Worm (Caenorhabditis elegans) whole organism, late embryonic: ENCODE measurements around the gene ucr-1.

Source experiments
- C38D4.7 ChIP-seq: fragments of 200-800 bp; sonication (Bioruptor generic); optimal IDR thresholded peaks from 2 replicates; lab custom pipeline; 2018; ENCODE audit warnings: mild to moderate bottlenecking, missing genetic modification characterization, moderate library complexity, missing compliant biosample characterization
- F13H6.1 ChIP-seq: sonication (generic microtip); optimal IDR thresholded peaks from 2 replicates; lab custom pipeline; 2016; ENCODE audit warnings: missing genetic modification characterization, missing compliant biosample characterization
- K02D7.2 ChIP-seq: sonication (generic microtip); optimal IDR thresholded peaks from 2 replicates; lab custom pipeline; 2017; ENCODE audit warnings: mild to moderate bottlenecking, missing genetic modification characterization, missing compliant biosample characterization
- K09A11.1 ChIP-seq: sonication (generic microtip); optimal IDR thresholded peaks from 2 replicates; lab custom pipeline; 2017; ENCODE audit warnings: antibody characterized with exemption, mild to moderate bottlenecking, missing genetic modification characterization, missing compliant biosample characterization; ENCODE audit not compliant: insufficient read depth
- Y22D7AL.16 ChIP-seq: sonication (generic microtip); optimal IDR thresholded peaks from 2 replicates; lab custom pipeline; 2016; ENCODE audit warnings: missing genetic modification characterization, missing compliant biosample characterization
- ama-1 ChIP-seq: fragments of 150-350 bp; optimal IDR thresholded peaks from 2 replicates; lab custom pipeline; 2014
- ceh-14 ChIP-seq: sonication (generic microtip); optimal IDR thresholded peaks from 2 replicates; lab custom pipeline; 2016; ENCODE audit warnings: missing genotype, missing genetic modification characterization, missing compliant biosample characterization
- ceh-18 ChIP-seq: sonication (generic microtip); optimal IDR thresholded peaks from 2 replicates; lab custom pipeline; 2016; ENCODE audit warnings: missing genetic modification characterization, missing compliant biosample characterization
- ceh-19 ChIP-seq: fragments of 200-800 bp; sonication (Bioruptor generic); optimal IDR thresholded peaks from 2 replicates; lab custom pipeline; 2018; ENCODE audit warnings: mild to moderate bottlenecking, missing genetic modification characterization, missing compliant biosample characterization
- ceh-2 ChIP-seq: sonication (generic microtip); optimal IDR thresholded peaks from 2 replicates; lab custom pipeline; 2016; ENCODE audit warnings: missing genotype, missing genetic modification characterization, missing compliant biosample characterization
- ceh-24 ChIP-seq: sonication (generic microtip); optimal IDR thresholded peaks from 2 replicates; lab custom pipeline; 2016; ENCODE audit warnings: mild to moderate bottlenecking, missing genetic modification characterization, missing compliant biosample characterization
- ceh-31 ChIP-seq: sonication (generic microtip); optimal IDR thresholded peaks from 2 replicates; lab custom pipeline; 2016; ENCODE audit warnings: missing genetic modification characterization, missing compliant biosample characterization
- ceh-48 ChIP-seq: sonication (generic microtip); optimal IDR thresholded peaks from 2 replicates; lab custom pipeline; 2016; ENCODE audit warnings: missing genetic modification characterization, inconsistent platforms, missing compliant biosample characterization
- ceh-6 ChIP-seq: fragments of 200-800 bp; sonication (Bioruptor generic); optimal IDR thresholded peaks from 2 replicates; lab custom pipeline; 2018; ENCODE audit warnings: mild to moderate bottlenecking, missing genetic modification characterization, missing compliant biosample characterization
- dve-1 ChIP-seq: sonication (generic microtip); optimal IDR thresholded peaks from 2 replicates; lab custom pipeline; 2017; ENCODE audit warnings: antibody characterized with exemption, mild to moderate bottlenecking, missing genetic modification characterization, missing compliant biosample characterization
- elt-2 ChIP-seq: sonication (generic microtip); optimal IDR thresholded peaks from 2 replicates; lab custom pipeline; 2016; ENCODE audit warnings: missing genetic modification reagents, missing genetic modification characterization, missing compliant biosample characterization
- elt-4 ChIP-seq: sonication (generic microtip); optimal IDR thresholded peaks from 2 replicates; lab custom pipeline; 2016; ENCODE audit warnings: missing genetic modification characterization, missing compliant biosample characterization
- ets-4 ChIP-seq: sonication (generic microtip); optimal IDR thresholded peaks from 2 replicates; lab custom pipeline; 2016; ENCODE audit warnings: missing genetic modification characterization, missing compliant biosample characterization
- eyg-1 ChIP-seq: sonication (generic microtip); optimal IDR thresholded peaks from 2 replicates; lab custom pipeline; 2016; ENCODE audit warnings: missing genotype, missing genetic modification characterization, missing compliant biosample characterization
- fax-1 ChIP-seq: sonication (generic microtip); optimal IDR thresholded peaks from 2 replicates; lab custom pipeline; 2016; ENCODE audit warnings: missing genotype, missing genetic modification characterization, missing compliant biosample characterization
- fkh-6 ChIP-seq: sonication (generic microtip); optimal IDR thresholded peaks from 2 replicates; lab custom pipeline; 2016; ENCODE audit warnings: missing genetic modification characterization, missing compliant biosample characterization
- gmeb-2 ChIP-seq: sonication (generic microtip); optimal IDR thresholded peaks from 2 replicates; lab custom pipeline; 2016; ENCODE audit warnings: missing genetic modification characterization, inconsistent platforms, missing compliant biosample characterization
- hlh-30 ChIP-seq: sonication (generic microtip); optimal IDR thresholded peaks from 2 replicates; lab custom pipeline; 2017; ENCODE audit warnings: antibody characterized with exemption, missing genetic modification characterization, missing compliant biosample characterization; ENCODE audit not compliant: insufficient read depth
- hlh-6 ChIP-seq: sonication (generic microtip); optimal IDR thresholded peaks from 2 replicates; lab custom pipeline; 2016; ENCODE audit warnings: missing genotype, missing genetic modification characterization, missing compliant biosample characterization
- lim-6 ChIP-seq: sonication (generic microtip); optimal IDR thresholded peaks from 2 replicates; lab custom pipeline; 2016; ENCODE audit warnings: missing genetic modification characterization, missing compliant biosample characterization
- mec-3 ChIP-seq: sonication (generic microtip); optimal IDR thresholded peaks from 2 replicates; lab custom pipeline; 2016; ENCODE audit warnings: borderline replicate concordance, missing genetic modification characterization, missing compliant biosample characterization
- nfya-1 ChIP-seq: sonication (generic microtip); optimal IDR thresholded peaks from 2 replicates; lab custom pipeline; 2017; ENCODE audit warnings: missing genetic modification characterization, mild to moderate bottlenecking, missing compliant biosample characterization, antibody characterized with exemption, moderate library complexity
- nhr-11 ChIP-seq: fragments of 150-350 bp; optimal IDR thresholded peaks from 2 replicates; lab custom pipeline; 2014; ENCODE audit warnings: missing biosample characterization, missing genetic modification characterization
- pat-9 ChIP-seq: fragments of 200-800 bp; sonication (Bioruptor generic); optimal IDR thresholded peaks from 2 replicates; lab custom pipeline; 2018; ENCODE audit warnings: mild to moderate bottlenecking, missing genetic modification characterization, moderate library complexity, missing compliant biosample characterization
- pax-1 ChIP-seq: fragments of 150-350 bp; optimal IDR thresholded peaks from 2 replicates; lab custom pipeline; 2014; ENCODE audit warnings: missing biosample characterization, missing genetic modification characterization
- pha-4 ChIP-seq: fragments of 150-350 bp; optimal IDR thresholded peaks from 2 replicates; lab custom pipeline; 2018; ENCODE audit warnings: missing biosample characterization, missing genetic modification reagents, missing genetic modification characterization
- pqm-1 ChIP-seq: sonication (generic microtip); optimal IDR thresholded peaks from 2 replicates; lab custom pipeline; 2016; ENCODE audit warnings: missing genetic modification characterization, missing compliant biosample characterization
- ref-2 ChIP-seq: sonication (generic microtip); optimal IDR thresholded peaks from 2 replicates; lab custom pipeline; 2016; ENCODE audit warnings: missing genetic modification characterization, missing compliant biosample characterization
- sdc-2 ChIP-seq: sonication (generic microtip); optimal IDR thresholded peaks from 2 replicates; lab custom pipeline; 2016; ENCODE audit warnings: missing genotype, missing genetic modification characterization, missing compliant biosample characterization
- sox-2 ChIP-seq: fragments of 200-800 bp; sonication (Bioruptor generic); IDR thresholded peaks from 2 replicates; pipeline ENCODE4 v1.3.6; 2022; ENCODE audit warnings: missing genetic modification reagents, missing genetic modification characterization, missing compliant biosample characterization
- sox-4 ChIP-seq: sonication (generic microtip); optimal IDR thresholded peaks from 2 replicates; lab custom pipeline; 2017; ENCODE audit warnings: mild to moderate bottlenecking, missing genetic modification characterization, inconsistent platforms, missing compliant biosample characterization
- syd-9 ChIP-seq: sonication (generic microtip); optimal IDR thresholded peaks from 2 replicates; lab custom pipeline; 2016; ENCODE audit warnings: mild to moderate bottlenecking, missing genetic modification characterization, moderate library complexity, missing compliant biosample characterization
- tbx-2 ChIP-seq: sonication (generic microtip); optimal IDR thresholded peaks from 2 replicates; lab custom pipeline; 2016; ENCODE audit warnings: missing genetic modification characterization, missing compliant biosample characterization
- tbx-7 ChIP-seq: sonication (generic microtip); optimal IDR thresholded peaks from 2 replicates; lab custom pipeline; 2016; ENCODE audit warnings: missing genotype, missing genetic modification characterization, missing compliant biosample characterization
- ttx-3 ChIP-seq: sonication (generic microtip); optimal IDR thresholded peaks from 2 replicates; lab custom pipeline; 2016; ENCODE audit warnings: missing genetic modification reagents, missing genetic modification characterization, missing compliant biosample characterization
- unc-55 ChIP-seq: sonication (generic microtip); optimal IDR thresholded peaks from 2 replicates; lab custom pipeline; 2017; ENCODE audit warnings: missing biosample characterization, missing genetic modification reagents, missing genetic modification characterization

ucr-1 gene

DNA sequence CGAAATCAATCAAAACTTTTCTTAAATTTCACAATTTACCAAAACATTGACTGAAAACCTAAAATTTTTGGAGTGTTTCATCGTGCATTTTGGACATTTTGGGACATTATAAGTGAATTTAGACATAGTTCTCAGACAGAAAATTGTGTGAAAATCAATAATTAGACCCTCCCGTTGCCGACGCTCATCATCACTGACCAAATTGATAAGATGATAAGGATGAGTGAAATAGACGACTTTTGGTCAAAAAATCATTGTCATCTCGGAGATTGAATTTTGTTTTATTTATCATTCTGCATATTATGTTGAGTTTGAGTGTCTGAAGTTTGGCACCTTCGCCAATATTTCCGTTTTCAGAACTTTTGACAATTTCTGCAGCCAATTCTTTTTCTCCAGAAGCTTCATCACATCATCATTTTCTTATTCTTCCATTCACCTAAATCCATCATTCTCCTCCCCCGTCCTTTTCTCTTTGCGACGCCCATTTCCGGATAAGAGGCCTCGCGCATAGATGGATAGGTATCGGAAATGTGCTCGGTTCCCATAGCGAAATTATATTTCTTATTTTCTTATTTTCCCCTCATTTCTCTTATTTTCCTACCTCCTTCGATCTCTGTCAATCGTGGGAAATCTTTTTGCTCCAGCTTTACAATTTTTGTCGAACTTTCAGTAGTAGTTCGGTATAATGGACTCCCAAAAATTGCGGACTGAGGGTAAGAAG lies 19.8 kb downstream of the ucr-1 start, which contains the start of gene bas-1:
TSS of gene bas-1 (plus strand) at position 671 of the 721 bp plus-strand sequence.
- TF ChIP-seq F13H6.1 (tag; lab: Kevin White, UChicago) (no peak), ttx-3 (tag; lab: Kevin White, UChicago) (no peak), K02D7.2 (tag; lab: Kevin White, UChicago) (no peak), fkh-6 (tag; lab: Kevin White, UChicago) (no peak), ceh-2 (no peak), tbx-2 (tag; lab: Kevin White, UChicago) (no peak), gmeb-2 (no peak), pax-1 (tag; lab: Kevin White, UChicago) (no peak), ceh-48 (tag; lab: Kevin White, UChicago) (no peak), hlh-6 (tag; lab: Kevin White, UChicago) (no peak), ceh-24 (tag; lab: Kevin White, UChicago) (no peak), ama-1 (lab: Kevin White, UChicago) (no peak), pha-4 (tag; lab: Kevin White, UChicago) (no peak), elt-2 (tag; lab: Kevin White, UChicago) (no peak), lim-6 (tag; lab: Kevin White, UChicago) (no peak), C38D4.7 (no peak), sdc-2 (tag; lab: Kevin White, UChicago) (no peak), mec-3 (tag; lab: Kevin White, UChicago) (no peak), sox-2 (GFP tag; lab: Robert Waterston, UW) (no peak)
- TF ChIP-seq, all 69 proteins: peak for 0

DNA sequence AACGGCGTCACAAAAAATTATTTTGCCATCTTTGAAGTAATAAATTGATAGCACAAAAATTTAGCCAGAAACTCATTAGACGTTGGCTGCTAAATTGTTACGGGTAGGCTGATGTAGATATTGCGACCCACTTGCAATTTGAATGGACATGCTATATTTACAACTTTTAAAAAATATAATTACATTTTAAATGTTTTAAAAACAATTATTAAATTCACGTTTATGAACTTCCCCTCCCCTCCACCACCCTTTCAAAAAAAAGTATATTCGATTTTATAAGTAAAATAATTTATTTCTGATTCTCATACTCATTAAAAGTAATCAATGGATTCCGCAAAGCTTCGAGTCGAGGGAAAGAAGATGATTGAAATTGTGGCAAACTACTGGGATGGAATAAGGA lies 22.7 kb downstream of the ucr-1 start, which contains the start of gene basl-1:
TSS of gene basl-1 (plus strand) at position 301 of the 400 bp plus-strand sequence.
- TF ChIP-seq K09A11.1 (tag; lab: Kevin White, UChicago), result no peak

DNA sequence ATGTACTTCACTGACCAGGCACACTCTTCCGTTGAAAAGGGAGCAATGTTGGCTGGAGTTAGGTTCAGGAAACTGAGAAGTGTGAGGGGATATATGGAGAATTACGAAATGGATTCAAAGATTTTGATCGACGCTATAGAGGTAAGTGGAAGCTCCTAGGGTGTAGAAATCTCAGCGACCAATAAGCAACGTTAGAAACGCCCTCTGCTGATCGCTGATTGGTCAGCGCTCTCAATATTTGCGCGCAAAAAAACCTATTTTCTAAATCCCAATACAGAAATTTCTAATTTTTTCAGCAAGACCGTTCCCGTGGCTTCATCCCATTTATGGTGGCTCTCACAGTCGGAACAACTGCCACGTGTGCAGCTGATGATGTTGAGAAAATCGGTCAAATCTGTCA lies 23.7 kb downstream of the ucr-1 start:
- TF ChIP-seq unc-55 (GFP tag; lab: Kevin White, UChicago), result no peak
- no peak for TF ChIP-seq eyg-1 (tag; lab: Kevin White, UChicago)
- peak; percentile 56 for TF ChIP-seq nfya-1 (tag; lab: Kevin White, UChicago)

DNA sequence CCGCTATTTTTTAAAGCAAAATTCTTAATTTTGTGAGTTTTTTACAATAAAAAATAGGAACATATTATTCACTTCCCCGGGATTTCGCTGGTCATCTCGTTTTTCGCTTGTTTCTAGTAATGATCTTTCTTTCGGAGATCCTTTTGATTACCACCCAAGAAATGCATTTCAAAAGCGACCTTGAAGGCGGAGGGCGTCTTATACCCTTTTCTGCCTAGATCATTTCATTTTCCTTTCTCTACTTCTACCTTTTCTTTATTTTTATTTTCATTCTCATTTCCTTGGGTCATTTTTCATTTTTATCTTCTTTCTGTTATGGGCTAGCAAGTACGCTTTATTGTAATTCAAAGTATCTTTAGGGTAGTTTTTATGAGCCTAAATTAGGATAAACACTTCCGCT lies 28.3 kb downstream of the ucr-1 start:
- TF ChIP-seq pha-4 (tag; lab: Kevin White, UChicago) (no peak), pat-9 (no peak), dve-1 (tag; lab: Kevin White, UChicago) (no peak), sox-2 (GFP tag; lab: Robert Waterston, UW) (no peak), hlh-6 (tag; lab: Kevin White, UChicago) (no peak), elt-4 (tag; lab: Kevin White, UChicago) (no peak), ceh-14 (no peak), tbx-7 (tag; lab: Kevin White, UChicago) (no peak)

DNA sequence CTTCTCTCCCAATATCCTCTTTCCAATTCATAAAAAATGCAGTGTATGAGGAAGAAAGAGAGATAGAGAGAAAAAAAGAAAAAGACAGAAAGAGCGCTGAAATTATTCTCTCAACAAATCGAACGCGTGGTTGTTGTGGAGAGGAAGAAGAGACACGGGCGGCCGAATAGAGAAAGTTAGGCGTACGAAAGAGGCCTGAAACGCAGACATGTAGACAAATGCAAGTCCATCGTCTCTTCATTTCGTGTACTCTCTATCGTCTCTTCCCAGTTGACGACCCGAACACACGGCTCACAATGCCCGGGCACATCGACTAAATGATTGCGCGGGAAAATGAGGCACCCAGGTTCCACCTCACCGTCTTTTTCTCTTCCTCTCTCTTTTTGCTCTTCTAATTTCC lies 29.3 kb downstream of the ucr-1 start:
- TF ChIP-seq syd-9 (tag; lab: Kevin White, UChicago) (no peak), dve-1 (tag; lab: Kevin White, UChicago) (peak; percentile 28), ceh-31 (tag; lab: Kevin White, UChicago) (peak; percentile 77), ttx-3 (tag; lab: Kevin White, UChicago) (no peak), Y22D7AL.16 (no peak), ceh-2 (peak; percentile 17), ceh-14 (peak; percentile 33), pqm-1 (tag; lab: Kevin White, UChicago) (no peak), F13H6.1 (tag; lab: Kevin White, UChicago) (peak; percentile 23), ets-4 (tag; lab: Kevin White, UChicago) (peak; percentile 60), fax-1 (no peak), unc-55 (GFP tag; lab: Kevin White, UChicago) (peak; percentile 85), C38D4.7 (no peak), ref-2 (tag; lab: Kevin White, UChicago) (peak; percentile 33), fkh-6 (tag; lab: Kevin White, UChicago) (no peak), ceh-19 (peak; percentile 40), hlh-30 (peak; percentile 23), pat-9 (no peak), ceh-6 (GFP tag; lab: Kevin White, UChicago) (no peak), ceh-18 (peak; percentile 8), tbx-2 (tag; lab: Kevin White, UChicago) (peak; percentile 44), elt-2 (tag; lab: Kevin White, UChicago) (peak; percentile 63), pha-4 (tag; lab: Kevin White, UChicago) (no peak), sox-4 (peak; percentile 11), nfya-1 (tag; lab: Kevin White, UChicago) (peak; percentile 76), nhr-11 (tag; lab: Kevin White, UChicago) (no peak)
